Worm (Caenorhabditis elegans): ENCODE results near the gene asm-1.

DNA sequence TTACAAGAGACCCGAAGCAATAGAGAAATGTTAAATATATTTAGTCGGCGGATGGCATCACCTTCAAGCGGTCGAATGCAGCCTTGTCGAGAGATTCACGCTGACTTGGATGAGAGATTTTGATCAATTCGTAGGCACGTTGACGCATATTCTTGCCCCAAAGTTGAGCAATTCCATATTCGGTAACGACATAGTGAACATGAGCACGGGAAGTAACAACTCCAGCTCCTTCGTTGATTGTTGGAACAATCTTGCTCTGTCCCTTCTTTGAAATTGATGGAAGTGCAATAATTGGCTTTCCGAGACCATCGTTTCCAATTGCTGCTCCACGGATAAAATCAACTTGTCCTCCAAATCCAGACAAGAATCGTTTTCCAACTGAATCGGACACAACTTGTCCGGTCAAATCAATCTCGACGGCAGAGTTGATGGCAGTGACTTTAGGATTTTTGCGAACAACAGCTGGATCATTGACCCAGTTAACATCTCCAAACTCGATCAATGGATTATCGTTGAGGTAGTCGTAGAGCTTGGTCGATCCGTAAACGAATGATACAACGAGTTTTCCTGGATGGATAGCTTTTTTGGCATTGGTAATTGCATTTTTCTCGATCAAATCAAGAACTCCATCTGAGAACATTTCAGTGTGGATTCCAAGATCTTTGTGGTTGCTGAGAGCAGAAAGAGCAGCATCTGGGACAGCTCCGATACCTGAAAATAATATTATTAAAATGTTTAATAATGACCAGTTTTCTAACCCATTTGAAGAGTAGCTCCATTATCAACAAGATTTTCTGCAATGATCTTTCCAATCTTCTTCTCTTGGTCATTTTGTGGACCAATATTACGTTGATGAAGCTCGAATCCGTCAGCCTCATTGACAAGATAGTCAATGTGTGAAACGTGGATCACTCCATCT, 21.0 kb upstream of the asm-1 start:
- TF ChIP-seq npax-4 (tag; optimal IDR thresholded peaks at IDR 0.05) (no peak), ztf-16 (tag; optimal IDR thresholded peaks at IDR 0.05) (no peak), F13H6.1 (tag; optimal IDR thresholded peaks at IDR 0.05) (no peak)

Data from whole organism, late embryonic.